Fruit fly (Drosophila melanogaster): Measurements from ENCODE around the gene Tmem214.

The Tmem214 gene

dm6 chr2L:10940196-10940595 lies 29.9 kb downstream of the Tmem214 start:
- TF ChIP-seq CG8478 (optimal IDR thresholded peaks at IDR 0.05) (no peak), usp (GFP tag; optimal IDR thresholded peaks at IDR 0.05) (no peak), Dll (optimal IDR thresholded peaks at IDR 0.05) (no peak), EcR (GFP tag; optimal IDR thresholded peaks at IDR 0.05) (no peak), pan (optimal IDR thresholded peaks at IDR 0.05) (no peak), psq (optimal IDR thresholded peaks at IDR 0.05) (no peak)

DNA sequence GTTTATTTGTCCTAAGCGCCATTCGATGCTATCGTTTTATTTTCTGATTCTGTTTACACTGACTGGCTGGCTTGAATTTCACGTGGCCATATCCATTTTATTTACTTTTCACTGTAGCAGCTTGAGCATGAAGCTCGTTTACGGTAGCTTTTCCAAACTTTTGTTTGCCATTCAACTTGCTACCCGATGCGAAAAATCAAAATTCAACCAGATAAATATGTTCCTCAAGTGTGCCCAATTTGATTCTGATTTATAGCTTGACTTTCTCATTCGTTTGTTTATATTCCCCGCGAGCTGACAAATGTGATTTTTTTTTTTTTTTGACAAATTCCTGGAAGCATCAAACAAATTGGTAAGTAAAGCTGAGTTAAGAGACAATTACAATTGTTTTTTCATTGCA lies 33.7 kb downstream of the Tmem214 start, which contains the start of gene CG14072:
Gene CG14072 (plus strand): TSS at position 301 of the 400 bp plus-strand sequence.
- TF ChIP-seq EcR (GFP tag; optimal IDR thresholded peaks at IDR 0.05) (no peak), usp (GFP tag; optimal IDR thresholded peaks at IDR 0.05) (no peak), CG8478 (optimal IDR thresholded peaks at IDR 0.05) (no peak), pan (optimal IDR thresholded peaks at IDR 0.05) (no peak), Dll (optimal IDR thresholded peaks at IDR 0.05) (no peak)
